Worm (Caenorhabditis elegans) whole organism, L4/young adult: Measurements from ENCODE around the gene col-150.

Experiments
- W03F9.2 ChIP-seq: fragments of 150-350 bp; optimal IDR thresholded peaks from 2 replicates; lab custom pipeline; 2014; ENCODE audit warnings: missing biosample characterization, missing genetic modification characterization
- dao-5 ChIP-seq: sonication (generic microtip); optimal IDR thresholded peaks from 2 replicates; lab custom pipeline; 2016; ENCODE audit warnings: missing genotype, missing genetic modification characterization, moderate library complexity, missing compliant biosample characterization
- him-1 ChIP-seq: sonication (generic microtip); optimal IDR thresholded peaks from 2 replicates; lab custom pipeline; 2016; ENCODE audit warnings: missing genotype, missing genetic modification reagents, missing genetic modification characterization, missing compliant biosample characterization

- TF ChIP-seq W03F9.2 = no peak
- TF ChIP-seq dao-5 (tag; lab: Kevin White, UChicago) = no peak
- no peak for TF ChIP-seq him-1
Observed at ce11 chrV:10307283-10307682, 12.8 kb upstream of the col-150 start, which contains the start of gene che-12.
